Worm (Caenorhabditis elegans) whole organism, L4 larva: Measurements from ENCODE around the gene W02B12.1.
A peak's percentile ranks its signal among the peaks of the same experiment; 100 is the strongest.

Source experiments
- F44E2.7 ChIP-seq: fragments of 200-800 bp; sonication (Bioruptor generic); IDR thresholded peaks from 2 replicates; pipeline ENCODE4 v2.1.2; 2022; ENCODE audit warnings: missing genetic modification characterization, missing compliant biosample characterization
- R02D3.7 ChIP-seq: fragments of 150-350 bp; sonication (generic microtip); optimal IDR thresholded peaks from 3 replicates; lab custom pipeline; 2014; ENCODE audit warnings: missing biosample characterization, missing genetic modification characterization
- ceh-20 ChIP-seq: fragments of 200-800 bp; sonication (Bioruptor generic); IDR thresholded peaks from 2 replicates; pipeline ENCODE4 v1.3.6; 2022; ENCODE audit warnings: missing genetic modification reagents, missing genetic modification characterization, missing compliant biosample characterization
- ceh-82 ChIP-seq: sonication (generic microtip); optimal IDR thresholded peaks from 2 replicates; lab custom pipeline; 2017; ENCODE audit warnings: missing biosample characterization, missing genetic modification characterization
- daf-12 ChIP-seq: fragments of 150-350 bp; optimal IDR thresholded peaks from 2 replicates; lab custom pipeline; 2014; ENCODE audit warnings: missing biosample characterization, missing genetic modification reagents, missing genetic modification characterization
- fkh-10 ChIP-seq: fragments of 150-350 bp; optimal IDR thresholded peaks from 2 replicates; lab custom pipeline; 2014; ENCODE audit warnings: missing biosample characterization, missing genetic modification reagents, missing genetic modification characterization
- jun-1 ChIP-seq: fragments of 150-350 bp; optimal IDR thresholded peaks from 2 replicates; lab custom pipeline; 2014; ENCODE audit warnings: missing biosample characterization, missing genetic modification reagents, missing genetic modification characterization
- nhr-41 ChIP-seq: fragments of 200-800 bp; sonication (Bioruptor generic); IDR thresholded peaks from 2 replicates; pipeline ENCODE4 v1.3.6; 2022; ENCODE audit warnings: missing genetic modification reagents, missing genetic modification characterization, missing compliant biosample characterization
- php-3 ChIP-seq: fragments of 200-800 bp; sonication (Bioruptor generic); IDR thresholded peaks from 2 replicates; pipeline ENCODE4 v1.3.6; 2022; ENCODE audit warnings: missing genetic modification reagents, missing genetic modification characterization, missing compliant biosample characterization
- snpc-4 ChIP-seq: fragments of 150-350 bp; optimal IDR thresholded peaks from 2 replicates; lab custom pipeline; 2014; ENCODE audit warnings: missing biosample characterization, missing genetic modification characterization
- unc-62 ChIP-seq, 3 experiments: fragments of 150-350 bp in 1 of 3; sonication (generic microtip); optimal IDR thresholded peaks in 2 of 3; peaks in 1 of 3; 1 replicate in 1 of 3; 2 replicates in 2 of 3; lab custom pipeline; 2014 to 2017; ENCODE audit warnings: missing biosample characterization in 3 of 3, missing genetic modification characterization in 3 of 3, missing genetic modification reagents in 3 of 3, missing genotype in 1 of 3
- vab-7 ChIP-seq: fragments of 200-800 bp; sonication (Bioruptor generic); IDR thresholded peaks from 2 replicates; pipeline ENCODE4 v1.3.6; 2022; ENCODE audit warnings: missing genetic modification reagents, missing genetic modification characterization, missing compliant biosample characterization

DNA sequence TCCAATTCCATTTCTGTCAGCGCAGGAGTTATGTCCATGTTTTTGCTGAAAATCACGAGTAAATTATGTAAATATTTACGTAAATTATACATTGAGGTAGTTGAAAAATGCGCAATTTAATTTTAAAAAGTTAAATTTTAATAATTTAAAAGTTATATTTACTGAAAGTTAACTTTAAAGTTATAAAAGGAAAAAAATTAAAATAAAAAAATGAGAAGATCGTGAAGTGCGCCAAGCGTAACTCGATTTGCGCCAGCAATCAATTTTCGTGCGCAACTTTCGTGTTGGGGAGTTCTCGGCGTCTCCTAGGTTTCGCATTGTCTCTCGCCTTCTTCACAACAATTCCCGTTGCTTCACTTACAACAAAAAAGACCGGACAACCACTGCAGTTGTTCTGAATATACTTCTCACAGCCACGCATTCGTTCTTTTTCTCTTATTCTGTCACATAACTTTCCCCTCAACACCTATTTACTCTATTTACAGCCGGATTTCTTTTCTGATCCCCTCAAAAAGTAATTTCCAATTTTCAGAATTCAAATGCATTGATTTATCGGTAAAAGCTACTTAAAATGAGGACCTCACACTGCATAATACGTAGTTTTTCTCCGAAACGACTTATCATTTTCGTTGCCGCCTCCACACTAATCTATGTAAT is 24.8 kb downstream of the W02B12.1 start, which contains the start of the genes metl-1 and W02B12.11:
- TF ChIP-seq ceh-82 (no peak), R02D3.7 (tag; lab: Kevin White, UChicago) (no peak), php-3 (GFP tag; lab: Robert Waterston, UW) (peak; percentile 37; the same call in 1 of the 2 replicates), ceh-20 (no peak), nhr-41 (GFP tag; lab: Robert Waterston, UW) (peak; percentile 28; the same call in 1 of the 2 replicates), snpc-4 (no peak), jun-1 (tag; lab: Kevin White, UChicago) (peak; percentile 65), unc-62 (GFP tag; optimal IDR thresholded peaks at IDR 0.05 in 1 of 2; lab: Kevin White, UChicago) (peak in 1 of 2 experiments; percentile 88), unc-62 (tag; optimal IDR thresholded peaks at IDR 0.05; lab: Kevin White, UChicago) (no peak), F44E2.7 (no peak), fkh-10 (GFP tag; lab: Kevin White, UChicago) (no peak), daf-12 (no peak), vab-7 (GFP tag; lab: Robert Waterston, UW) (no peak)
